Fruit fly (Drosophila melanogaster) whole organism, embryonic: Measurements from ENCODE around the gene Hasp.

ENCODE experiments used
- Bgb ChIP-seq: fragments of 200-800 bp; sonication (Bioruptor generic); IDR thresholded peaks from 2 replicates; pipeline ENCODE4 v1.3.6; 2022; ENCODE audit warnings: missing biosample characterization, missing genetic modification characterization; ENCODE audit not compliant: partially characterized antibody
- Bteb2 ChIP-seq: fragments of 200-800 bp; sonication (Bioruptor generic); optimal IDR thresholded peaks from 2 replicates; lab custom pipeline; 2016; ENCODE audit warnings: missing biosample characterization, missing genetic modification characterization
- CG10147 ChIP-seq: fragments of 200-800 bp; sonication (Bioruptor generic); optimal IDR thresholded peaks from 2 replicates; lab custom pipeline; 2019; ENCODE audit warnings: missing biosample characterization, mild to moderate bottlenecking, missing genetic modification characterization, moderate library complexity
- CG10321 ChIP-seq: fragments of 200-800 bp; sonication (Bioruptor generic); IDR thresholded peaks from 2 replicates; pipeline ENCODE4 v1.3.6; 2022; ENCODE audit warnings: missing biosample characterization, missing genetic modification characterization
- CG10959 ChIP-seq: fragments of 200-800 bp; sonication (Bioruptor generic); IDR thresholded peaks from 2 replicates; pipeline ENCODE4 v1.3.6; 2022; ENCODE audit warnings: missing biosample characterization, missing genetic modification characterization
- CG11398 ChIP-seq: fragments of 200-800 bp; sonication (Bioruptor generic); optimal IDR thresholded peaks from 2 replicates; lab custom pipeline; 2016; ENCODE audit warnings: missing biosample characterization, missing genetic modification characterization
- CG11504 ChIP-seq: fragments of 200-800 bp; sonication (Bioruptor generic); optimal IDR thresholded peaks from 3 replicates; lab custom pipeline; 2019; ENCODE audit warnings: missing biosample characterization, mild to moderate bottlenecking, missing genetic modification characterization, moderate library complexity
- CG12219 ChIP-seq: fragments of 200-800 bp; sonication (Bioruptor generic); optimal IDR thresholded peaks from 3 replicates; lab custom pipeline; 2018; ENCODE audit warnings: missing biosample characterization, mild to moderate bottlenecking, missing genetic modification characterization
- CG14710 ChIP-seq: fragments of 200-800 bp; sonication (Bioruptor generic); optimal IDR thresholded peaks from 3 replicates; lab custom pipeline; 2019; ENCODE audit warnings: missing biosample characterization, mild to moderate bottlenecking, missing genetic modification characterization, moderate library complexity
- CG15073 ChIP-seq: fragments of 200-800 bp; sonication (Bioruptor generic); optimal IDR thresholded peaks from 2 replicates; lab custom pipeline; 2016; ENCODE audit warnings: missing biosample characterization, missing genetic modification characterization
- CG17612 ChIP-seq: fragments of 200-800 bp; sonication (Bioruptor generic); IDR thresholded peaks from 2 replicates; pipeline ENCODE4 v1.3.6; 2022; ENCODE audit warnings: missing biosample characterization, missing genetic modification characterization
- CG18011 ChIP-seq: fragments of 200-800 bp; sonication (Bioruptor generic); optimal IDR thresholded peaks from 2 replicates; lab custom pipeline; 2017; ENCODE audit warnings: missing biosample characterization, missing genetic modification characterization, mild to moderate bottlenecking, moderate library complexity, missing genotype
- CG31224 ChIP-seq: fragments of 200-800 bp; sonication (Bioruptor generic); IDR thresholded peaks from 2 replicates; pipeline ENCODE4 v1.3.6; 2022; ENCODE audit warnings: missing biosample characterization, missing genetic modification characterization
- CG31365 ChIP-seq: fragments of 200-800 bp; sonication (Bioruptor generic); optimal IDR thresholded peaks from 2 replicates; lab custom pipeline; 2018; ENCODE audit warnings: missing biosample characterization, mild to moderate bottlenecking, missing genetic modification characterization
- CG31388 ChIP-seq: fragments of 200-800 bp; sonication (Bioruptor generic); optimal IDR thresholded peaks from 2 replicates; lab custom pipeline; 2016; ENCODE audit warnings: missing biosample characterization, missing genetic modification characterization
- CG42726 ChIP-seq: fragments of 200-800 bp; sonication (Bioruptor generic); IDR thresholded peaks from 2 replicates; pipeline ENCODE4 v1.3.6; 2022; ENCODE audit warnings: missing biosample characterization, missing genetic modification characterization; ENCODE audit not compliant: partially characterized antibody
- CG4424 ChIP-seq: fragments of 200-800 bp; sonication (Bioruptor generic); optimal IDR thresholded peaks from 3 replicates; lab custom pipeline; 2016; ENCODE audit warnings: missing biosample characterization, missing genetic modification characterization
- CG4617 ChIP-seq: fragments of 200-800 bp; sonication (Bioruptor generic); optimal IDR thresholded peaks from 3 replicates; lab custom pipeline; 2016; ENCODE audit warnings: missing biosample characterization, missing genetic modification characterization, borderline replicate concordance
- CG6813 ChIP-seq: fragments of 200-800 bp; sonication (Bioruptor generic); optimal IDR thresholded peaks from 2 replicates; lab custom pipeline; 2017; ENCODE audit warnings: missing biosample characterization, missing genetic modification characterization, mild to moderate bottlenecking, moderate library complexity, missing genetic modification reagents
- CG9797 ChIP-seq: fragments of 200-800 bp; sonication (Bioruptor generic); optimal IDR thresholded peaks from 3 replicates; lab custom pipeline; 2018; ENCODE audit warnings: missing biosample characterization, mild to moderate bottlenecking, missing genetic modification characterization
- CG9876 ChIP-seq: fragments of 200-800 bp; sonication (Bioruptor generic); optimal IDR thresholded peaks from 2 replicates; lab custom pipeline; 2016; ENCODE audit warnings: missing biosample characterization, missing genetic modification characterization
- Deaf1 ChIP-seq: fragments of 200-800 bp; optimal IDR thresholded peaks from 3 replicates; lab custom pipeline; 2019; ENCODE audit warnings: missing biosample characterization, mild to moderate bottlenecking, missing genetic modification characterization, moderate library complexity
- Dek ChIP-seq: fragments of 200-800 bp; sonication (Bioruptor generic); optimal IDR thresholded peaks from 3 replicates; lab custom pipeline; 2019; ENCODE audit warnings: missing biosample characterization, mild to moderate bottlenecking, missing genetic modification characterization, moderate library complexity
- E2f1 ChIP-seq: fragments of 200-800 bp; sonication (Bioruptor generic); IDR thresholded peaks from 2 replicates; pipeline ENCODE4 v1.3.6; 2022; ENCODE audit warnings: missing biosample characterization, missing genetic modification characterization
- Fer3 ChIP-seq: fragments of 200-800 bp; sonication (Bioruptor generic); optimal IDR thresholded peaks from 2 replicates; lab custom pipeline; 2018; ENCODE audit warnings: missing biosample characterization, mild to moderate bottlenecking, missing genetic modification characterization, moderate library complexity
- GATAe ChIP-seq: fragments of 200-800 bp; sonication (Bioruptor generic); conservative IDR thresholded peaks from 2 replicates; pipeline ENCODE4 v1.3.6; 2022; ENCODE audit warnings: missing biosample characterization, missing genetic modification characterization
- HLH3B ChIP-seq: fragments of 200-800 bp; sonication (Bioruptor generic); IDR thresholded peaks from 2 replicates; pipeline ENCODE4 v1.3.6; 2022; ENCODE audit warnings: missing biosample characterization, missing genetic modification characterization
- Lim3 ChIP-seq: fragments of 200-800 bp; sonication (Bioruptor generic); IDR thresholded peaks from 2 replicates; pipeline ENCODE4 v1.3.6; 2022; ENCODE audit warnings: missing biosample characterization, missing genetic modification characterization
- MESR4 ChIP-seq: fragments of 200-800 bp; sonication (Bioruptor generic); optimal IDR thresholded peaks from 2 replicates; lab custom pipeline; 2018; ENCODE audit warnings: missing biosample characterization, mild to moderate bottlenecking, missing genetic modification characterization, moderate library complexity
- NK7.1 ChIP-seq: fragments of 200-800 bp; sonication (Bioruptor generic); optimal IDR thresholded peaks from 3 replicates; lab custom pipeline; 2016; ENCODE audit warnings: missing biosample characterization, missing genetic modification characterization
- Side ChIP-seq: fragments of 200-800 bp; sonication (Bioruptor generic); optimal IDR thresholded peaks from 2 replicates; lab custom pipeline; 2016; ENCODE audit warnings: missing biosample characterization, missing genetic modification characterization
- Stat92E ChIP-seq, 3 experiments: fragments of >200 bp in 2 of 3; fragments of 200-800 bp in 1 of 3; sonication (Bioruptor generic) in 1 of 3; optimal IDR thresholded peaks; 2 replicates each; lab custom pipeline; 2017 to 2019; ENCODE audit warnings: missing biosample characterization in 3 of 3, missing genetic modification characterization in 3 of 3, mild to moderate bottlenecking in 1 of 3, moderate library complexity in 1 of 3
- abd-A ChIP-seq: fragments of 200-800 bp; sonication (Bioruptor generic); optimal IDR thresholded peaks from 3 replicates; lab custom pipeline; 2019; ENCODE audit warnings: missing biosample characterization, mild to moderate bottlenecking, missing genetic modification characterization, moderate library complexity
- ap ChIP-seq: fragments of 200-800 bp; sonication (Bioruptor generic); IDR thresholded peaks from 2 replicates; pipeline ENCODE4 v1.3.6; 2022; ENCODE audit warnings: missing biosample characterization, missing genetic modification characterization
- cato ChIP-seq: fragments of 200-800 bp; sonication (Bioruptor generic); optimal IDR thresholded peaks from 2 replicates; lab custom pipeline; 2016; ENCODE audit warnings: missing biosample characterization, missing genetic modification characterization, borderline replicate concordance
- croc ChIP-seq: fragments of 200-800 bp; sonication (Bioruptor generic); conservative IDR thresholded peaks from 3 replicates; pipeline ENCODE4 v1.3.6; 2022; ENCODE audit warnings: missing biosample characterization, missing genetic modification characterization
- dpn ChIP-seq, 2 experiments: fragments of 200-800 bp; sonication (Bioruptor generic); optimal IDR thresholded peaks; 3 replicates each; lab custom pipeline; 2016; ENCODE audit warnings: missing biosample characterization in 2 of 2, missing genetic modification characterization in 2 of 2
- ftz-f1 ChIP-seq: fragments of 200-800 bp; sonication (Bioruptor generic); optimal IDR thresholded peaks from 2 replicates; lab custom pipeline; 2016; ENCODE audit warnings: missing biosample characterization, missing genetic modification characterization
- gfzf ChIP-seq: fragments of 200-800 bp; sonication (Bioruptor generic); optimal IDR thresholded peaks from 2 replicates; lab custom pipeline; 2016; ENCODE audit warnings: missing biosample characterization, mild to moderate bottlenecking, missing genetic modification characterization, moderate library complexity
- nom ChIP-seq: fragments of 200-800 bp; sonication (Bioruptor generic); optimal IDR thresholded peaks from 2 replicates; lab custom pipeline; 2017; ENCODE audit warnings: missing biosample characterization, missing genetic modification characterization, mild to moderate bottlenecking, moderate library complexity, missing genetic modification reagents
- prd ChIP-seq, 3 experiments: fragments of >200 bp in 2 of 3; fragments of 200-800 bp in 1 of 3; sonication (Bioruptor generic) in 1 of 3; optimal IDR thresholded peaks in 2 of 3; IDR thresholded peaks in 1 of 3; 2 replicates in 2 of 3; 3 replicates in 1 of 3; pipeline versions ENCODE4 v1.3.6 to Lab custom; 2017 to 2022; ENCODE audit warnings: missing biosample characterization in 1 of 3, missing genetic modification characterization in 1 of 3
- row ChIP-seq: fragments of 200-800 bp; sonication (Bioruptor generic); IDR thresholded peaks from 3 replicates; pipeline ENCODE4 v1.3.6; 2022; ENCODE audit warnings: missing biosample characterization, missing genetic modification characterization
- shn ChIP-seq: fragments of 200-800 bp; sonication (Bioruptor generic); optimal IDR thresholded peaks from 3 replicates; lab custom pipeline; 2016; ENCODE audit warnings: missing biosample characterization, missing genetic modification characterization
- stwl ChIP-seq: fragments of 200-800 bp; sonication (Bioruptor generic); optimal IDR thresholded peaks from 3 replicates; lab custom pipeline; 2018; ENCODE audit warnings: missing biosample characterization, mild to moderate bottlenecking, missing genetic modification characterization, moderate library complexity
- ttk ChIP-seq: fragments of 200-800 bp; sonication (Bioruptor generic); IDR thresholded peaks from 2 replicates; pipeline ENCODE4 v2.1.2; 2022; ENCODE audit warnings: missing biosample characterization, missing genetic modification characterization
- vfl ChIP-seq: fragments of 200-800 bp; sonication (Bioruptor generic); optimal IDR thresholded peaks from 2 replicates; lab custom pipeline; 2016; ENCODE audit warnings: missing biosample characterization, missing genetic modification characterization
- vnd ChIP-seq: fragments of 200-800 bp; sonication (Bioruptor generic); IDR thresholded peaks from 3 replicates; pipeline ENCODE4 v1.3.6; 2022; ENCODE audit warnings: missing biosample characterization, missing genetic modification characterization; ENCODE audit not compliant: partially characterized antibody

Hasp gene

dm6 chr2L:19492934-19493686, 23.9 kb downstream of the Hasp start, which contains the start of the genes swm and Ctu2 (continued):
- TF ChIP-seq CG42726 (GFP tag; lab: Robert Waterston, UW) (0 out of 2 replicates have a peak, but pooled peaks have one; percentile 11), Dek (tag; lab: Kevin White, UChicago) (peak; percentile 68), row (GFP tag; lab: Robert Waterston, UW) (peak; percentile 90), CG15073 (GFP tag; lab: Kevin White, UChicago) (no peak), CG10959 (no peak), CG10321 (GFP tag; lab: Robert Waterston, UW) (no peak), CG11504 (no peak), ftz-f1 (GFP tag; lab: Kevin White, UChicago) (peak; percentile 92), CG12219 (GFP tag; lab: Kevin White, UChicago) (no peak), CG14710 (tag; lab: Kevin White, UChicago) (peak; percentile 82), vfl (peak; percentile 16), Bgb (GFP tag; lab: Robert Waterston, UW) (peak; percentile 57; the same call in 1 of the 2 replicates), MESR4 (GFP tag; lab: Kevin White, UChicago) (peak; percentile 96), gfzf (GFP tag; lab: Kevin White, UChicago) (no peak), CG11398 (GFP tag; lab: Kevin White, UChicago) (no peak), Lim3 (GFP tag; lab: Robert Waterston, UW) (no peak), ap (no peak), CG18011 (GFP tag; lab: Kevin White, UChicago) (peak; percentile 21), Side (GFP tag; lab: Kevin White, UChicago) (no peak), Stat92E (GFP tag; optimal IDR thresholded peaks at IDR 0.05; lab: Kevin White, UChicago) (no peak), CG31388 (GFP tag; lab: Kevin White, UChicago) (no peak), abd-A (no peak), Deaf1 (no peak), dpn (GFP tag; optimal IDR thresholded peaks at IDR 0.05; lab: Kevin White, UChicago) (peak; percentile 1 to 71), nom (GFP tag; lab: Kevin White, UChicago) (no peak), HLH3B (GFP tag; lab: Robert Waterston, UW) (peak; percentile 53; the same call in 1 of the 2 replicates), CG4424 (GFP tag; lab: Kevin White, UChicago) (peak; percentile 67), croc (GFP tag; lab: Robert Waterston, UW) (peak; percentile 29; the same call in 1 of the 3 replicates), CG4617 (GFP tag; lab: Kevin White, UChicago) (peak; percentile 45), CG9797 (GFP tag; lab: Kevin White, UChicago) (peak; percentile 16), CG6813 (no peak), NK7.1 (GFP tag; lab: Kevin White, UChicago) (no peak), CG10147 (peak; percentile 51), Bteb2 (GFP tag; lab: Kevin White, UChicago) (no peak), CG17612 (GFP tag; lab: Robert Waterston, UW) (no peak), CG31224 (GFP tag; lab: Robert Waterston, UW) (peak; percentile 36; the same call in 1 of the 2 replicates), cato (GFP tag; lab: Kevin White, UChicago) (no peak), Fer3 (tag; lab: Kevin White, UChicago) (peak; percentile 82), CG9876 (GFP tag; lab: Kevin White, UChicago) (no peak), shn (GFP tag; lab: Kevin White, UChicago) (no peak), GATAe (GFP tag; lab: Robert Waterston, UW) (0 out of 2 replicates have a peak, but pooled peaks have one; percentile 24), prd (optimal IDR thresholded peaks at IDR 0.05; lab: Kevin White, UChicago) (no peak), prd (GFP tag; IDR thresholded peaks at IDR 0.05; lab: Robert Waterston, UW) (peak; percentile 63; the same call in 2 of the 3 replicates), E2f1 (GFP tag; lab: Robert Waterston, UW) (peak; percentile 46), stwl (tag; lab: Kevin White, UChicago) (peak; percentile 61), CG31365 (tag; lab: Kevin White, UChicago) (no peak), vnd (GFP tag; lab: Robert Waterston, UW) (peak; percentile 62; the same call in 1 of the 3 replicates), ttk (no peak)
